Worm (Caenorhabditis elegans) whole organism, L3 larva: ENCODE measurements around the gene F28C10.3.

Experiments
- elt-3 ChIP-seq, 3 experiments: fragments of 150-350 bp in 1 of 3; sonication (generic microtip) in 2 of 3; optimal IDR thresholded peaks; 2 replicates in 2 of 3; 4 replicates in 1 of 3; lab custom pipeline; 2014 to 2017; ENCODE audit warnings: missing biosample characterization in 3 of 3, missing genetic modification characterization in 3 of 3
- fos-1 ChIP-seq: fragments of 150-350 bp; optimal IDR thresholded peaks from 2 replicates; lab custom pipeline; 2014; ENCODE audit warnings: missing biosample characterization, missing genetic modification characterization
- jun-1 ChIP-seq: fragments of 150-350 bp; optimal IDR thresholded peaks from 2 replicates; lab custom pipeline; 2014; ENCODE audit warnings: missing biosample characterization, missing genetic modification reagents, missing genetic modification characterization
- zag-1 ChIP-seq: fragments of 150-350 bp; optimal IDR thresholded peaks from 2 replicates; lab custom pipeline; 2014; ENCODE audit warnings: missing biosample characterization, missing genetic modification characterization

ce11 chrX:489635-490105 lies 46.0 kb downstream of the F28C10.3 start, which contains the start of gene egl-17:
- no peak for TF ChIP-seq zag-1 (tag; lab: Kevin White, UChicago)
- no peak for TF ChIP-seq fos-1 (tag; lab: Kevin White, UChicago)
- TF ChIP-seq elt-3 (tag; optimal IDR thresholded peaks at IDR 0.05; lab: Kevin White, UChicago), result peak in 1 of 3 experiments; percentile 4
- peak; percentile 35 for TF ChIP-seq jun-1 (tag; lab: Kevin White, UChicago)
